Fruit fly (Drosophila melanogaster): Measurements from ENCODE around the gene TSG101.

DNA sequence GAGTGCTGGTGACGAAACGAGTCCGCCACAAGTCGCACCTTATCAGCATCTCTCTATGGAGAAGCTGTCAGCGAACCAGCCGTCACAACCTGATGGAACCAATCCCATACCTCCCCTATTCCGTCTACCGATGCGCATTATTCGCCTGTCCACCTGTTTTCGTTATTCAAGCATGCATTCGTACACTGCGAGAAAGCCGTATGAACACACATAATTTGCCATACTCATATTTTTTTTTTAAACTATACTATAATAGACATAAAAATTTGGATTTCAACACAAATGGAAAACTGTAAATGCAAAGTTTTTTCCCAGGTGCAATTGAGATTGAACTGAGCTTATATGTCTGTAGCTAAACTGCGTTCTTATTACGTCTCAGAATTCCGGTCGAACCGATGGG is 45.5 kb upstream of the TSG101 start:
- no peak for TF ChIP-seq otp (GFP tag; IDR thresholded peaks at IDR 0.05)
- no peak for TF ChIP-seq ro (GFP tag; IDR thresholded peaks at IDR 0.05)
- no peak for TF ChIP-seq lilli (GFP tag; optimal IDR thresholded peaks at IDR 0.05)
- no peak for TF ChIP-seq CG11247 (GFP tag; IDR thresholded peaks at IDR 0.05)
- TF ChIP-seq Lhr (GFP tag; optimal IDR thresholded peaks at IDR 0.05): no peak
- no peak for TF ChIP-seq scrt (GFP tag; optimal IDR thresholded peaks at IDR 0.05)
- TF ChIP-seq NK7.1 (GFP tag; optimal IDR thresholded peaks at IDR 0.05): no peak
- no peak for TF ChIP-seq CG13624 (GFP tag; optimal IDR thresholded peaks at IDR 0.05)
- no peak for TF ChIP-seq Scr (GFP tag; IDR thresholded peaks at IDR 0.05; ENCODE audit: partially characterized antibody)
- no peak for TF ChIP-seq CG3726 (GFP tag; IDR thresholded peaks at IDR 0.05)
- TF ChIP-seq sens-2 (GFP tag; IDR thresholded peaks at IDR 0.05): no peak
- no peak for TF ChIP-seq Jarid2 (GFP tag; optimal IDR thresholded peaks at IDR 0.05)
